Fruit fly (Drosophila melanogaster) whole organism, adult: ENCODE results near the gene CG6843.

Experiments used
- CG12768 ChIP-seq: fragments of 200-800 bp; sonication (Bioruptor generic); optimal IDR thresholded peaks from 2 replicates; lab custom pipeline; 2017; ENCODE audit warnings: missing biosample characterization, missing genetic modification characterization, mild to moderate bottlenecking, moderate library complexity, missing genetic modification reagents
- cnc ChIP-seq, 2 experiments: fragments of >200 bp; optimal IDR thresholded peaks; 2 replicates each; lab custom pipeline; 2017

DNA sequence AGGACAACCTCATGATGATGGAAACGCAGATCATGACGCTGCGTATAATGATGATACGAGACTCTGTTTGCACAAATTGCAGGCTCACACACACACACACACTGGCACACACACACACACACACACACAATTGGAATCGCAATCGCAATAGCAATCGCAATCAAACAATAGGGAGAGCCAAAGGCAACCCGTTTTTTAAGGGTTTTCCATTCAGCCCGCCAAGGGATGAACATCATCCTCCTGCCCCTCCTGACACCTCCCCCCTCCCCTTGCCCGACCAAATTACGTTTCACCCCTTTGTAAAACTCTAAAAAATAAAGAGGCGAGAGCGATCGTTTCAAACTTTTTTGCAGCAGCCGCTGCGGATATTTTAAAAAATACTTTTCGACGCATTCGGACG lies 49.2 kb upstream of the CG6843 start:
- TF ChIP-seq CG12768 (GFP tag; lab: Kevin White, UChicago) = no peak
- no peak for TF ChIP-seq cnc (optimal IDR thresholded peaks at IDR 0.05; lab: Kevin White, UChicago)
